Fruit fly (Drosophila melanogaster) whole organism, embryonic: ENCODE measurements around the gene mRpS33.

Experiments
- Aef1 ChIP-seq: fragments of 200-800 bp; sonication (Bioruptor generic); IDR thresholded peaks from 3 replicates; pipeline ENCODE4 v1.3.6; 2022; ENCODE audit warnings: missing biosample characterization, missing genetic modification characterization
- Atf3 ChIP-seq: fragments of 200-800 bp; sonication (Bioruptor generic); optimal IDR thresholded peaks from 3 replicates; lab custom pipeline; 2016; ENCODE audit warnings: missing biosample characterization, missing genetic modification characterization
- Blimp-1 ChIP-seq: fragments of 200-800 bp; sonication (Bioruptor generic); optimal IDR thresholded peaks from 3 replicates; lab custom pipeline; 2018; ENCODE audit warnings: missing biosample characterization, missing genetic modification characterization, mild to moderate bottlenecking, moderate library complexity, missing genetic modification reagents
- CG1024 ChIP-seq: fragments of 200-800 bp; sonication (Bioruptor generic); IDR thresholded peaks from 2 replicates; pipeline ENCODE4 v1.3.6; 2022; ENCODE audit warnings: missing biosample characterization, missing genetic modification characterization
- CG10462 ChIP-seq: fragments of 200-800 bp; sonication (Bioruptor generic); optimal IDR thresholded peaks from 2 replicates; lab custom pipeline; 2016; ENCODE audit warnings: missing biosample characterization, missing genetic modification characterization
- CG11247 ChIP-seq: fragments of 200-800 bp; sonication (Bioruptor generic); IDR thresholded peaks from 2 replicates; pipeline ENCODE4 v1.3.6; 2022; ENCODE audit warnings: missing biosample characterization, missing genetic modification characterization
- CG12659 ChIP-seq: fragments of 200-800 bp; sonication (Bioruptor generic); optimal IDR thresholded peaks from 3 replicates; lab custom pipeline; 2017; ENCODE audit warnings: mild to moderate bottlenecking, missing biosample characterization, missing genetic modification reagents, missing genetic modification characterization
- CG13424 ChIP-seq: fragments of 200-800 bp; sonication (Bioruptor generic); optimal IDR thresholded peaks from 2 replicates; lab custom pipeline; 2019; ENCODE audit warnings: missing biosample characterization, mild to moderate bottlenecking, missing genetic modification characterization, moderate library complexity
- CG13624 ChIP-seq: fragments of 200-800 bp; sonication (Bioruptor generic); optimal IDR thresholded peaks from 2 replicates; lab custom pipeline; 2016; ENCODE audit warnings: missing biosample characterization, missing genetic modification characterization
- CG16815 ChIP-seq: fragments of 200-800 bp; sonication (Bioruptor generic); optimal IDR thresholded peaks from 3 replicates; lab custom pipeline; 2017; ENCODE audit warnings: missing biosample characterization, mild to moderate bottlenecking, missing genetic modification characterization
- CG17912 ChIP-seq: fragments of 200-800 bp; sonication (Bioruptor generic); optimal IDR thresholded peaks from 2 replicates; lab custom pipeline; 2018; ENCODE audit warnings: missing biosample characterization, mild to moderate bottlenecking, missing genetic modification characterization
- CG1792 ChIP-seq: fragments of 200-800 bp; sonication (Bioruptor generic); optimal IDR thresholded peaks from 2 replicates; lab custom pipeline; 2016; ENCODE audit warnings: missing biosample characterization, missing genetic modification characterization
- CG1832 ChIP-seq: fragments of 200-800 bp; sonication (Bioruptor generic); optimal IDR thresholded peaks from 2 replicates; lab custom pipeline; 2017; ENCODE audit warnings: missing biosample characterization, mild to moderate bottlenecking, missing genetic modification characterization, inconsistent platforms
- CG3065 ChIP-seq: fragments of 200-800 bp; sonication (Bioruptor generic); optimal IDR thresholded peaks from 2 replicates; lab custom pipeline; 2016; ENCODE audit warnings: missing biosample characterization, missing genetic modification characterization
- CG33213 ChIP-seq: fragments of 200-800 bp; sonication (Bioruptor generic); optimal IDR thresholded peaks from 3 replicates; lab custom pipeline; 2016; ENCODE audit warnings: missing biosample characterization, missing genetic modification characterization
- CG4328 ChIP-seq: fragments of 200-800 bp; sonication (Bioruptor generic); optimal IDR thresholded peaks from 3 replicates; lab custom pipeline; 2017; ENCODE audit warnings: missing biosample characterization, missing genetic modification reagents, missing genetic modification characterization
- CG5180 ChIP-seq: fragments of 200-800 bp; sonication (Bioruptor generic); optimal IDR thresholded peaks from 3 replicates; lab custom pipeline; 2017; ENCODE audit warnings: missing biosample characterization, missing genetic modification characterization, mild to moderate bottlenecking, moderate library complexity, missing genetic modification reagents
- CG6254 ChIP-seq: fragments of 200-800 bp; sonication (Bioruptor generic); optimal IDR thresholded peaks from 3 replicates; lab custom pipeline; 2017; ENCODE audit warnings: mild to moderate bottlenecking, missing biosample characterization, missing genetic modification reagents, missing genetic modification characterization
- CG6654 ChIP-seq: fragments of 200-800 bp; sonication (Bioruptor generic); optimal IDR thresholded peaks from 2 replicates; lab custom pipeline; 2017; ENCODE audit warnings: missing biosample characterization, mild to moderate bottlenecking, missing genetic modification characterization
- CG6791 ChIP-seq: fragments of 200-800 bp; sonication (Bioruptor generic); IDR thresholded peaks from 3 replicates; pipeline ENCODE4 v1.3.6; 2022; ENCODE audit warnings: missing biosample characterization, missing genetic modification characterization; ENCODE audit not compliant: partially characterized antibody
- Dll ChIP-seq: fragments of 200-800 bp; sonication (Bioruptor generic); IDR thresholded peaks from 4 replicates; pipeline ENCODE4 v1.3.6; 2022; ENCODE audit warnings: missing biosample characterization, missing genetic modification characterization; ENCODE audit not compliant: partially characterized antibody
- Hmr ChIP-seq: fragments of 200-800 bp; sonication (Bioruptor generic); optimal IDR thresholded peaks from 3 replicates; lab custom pipeline; 2017; ENCODE audit warnings: mild to moderate bottlenecking, missing biosample characterization, missing genetic modification reagents, missing genetic modification characterization
- Mrtf ChIP-seq: fragments of 200-800 bp; sonication (Bioruptor generic); IDR thresholded peaks from 3 replicates; pipeline ENCODE4 v1.3.6; 2022; ENCODE audit warnings: missing biosample characterization, missing genetic modification characterization
- NC2α ChIP-seq: fragments of 200-800 bp; sonication (Bioruptor generic); optimal IDR thresholded peaks from 2 replicates; lab custom pipeline; 2016; ENCODE audit warnings: missing biosample characterization, missing genetic modification characterization
- Oli ChIP-seq: fragments of 200-800 bp; sonication (Bioruptor generic); optimal IDR thresholded peaks from 2 replicates; lab custom pipeline; 2018; ENCODE audit warnings: missing biosample characterization, mild to moderate bottlenecking, missing genetic modification characterization, moderate library complexity
- Side ChIP-seq: fragments of 200-800 bp; sonication (Bioruptor generic); optimal IDR thresholded peaks from 2 replicates; lab custom pipeline; 2016; ENCODE audit warnings: missing biosample characterization, missing genetic modification characterization
- Trl ChIP-seq, 3 experiments: fragments of >200 bp in 2 of 3; fragments of 200-800 bp in 1 of 3; sonication (Bioruptor generic) in 1 of 3; optimal IDR thresholded peaks; 2 replicates in 1 of 3; 3 replicates in 2 of 3; lab custom pipeline; 2016 to 2017; ENCODE audit warnings: missing biosample characterization in 1 of 3, missing genetic modification characterization in 1 of 3
- ac ChIP-seq: fragments of 200-800 bp; sonication (Bioruptor generic); optimal IDR thresholded peaks from 3 replicates; lab custom pipeline; 2017; ENCODE audit warnings: missing biosample characterization, mild to moderate bottlenecking, missing genetic modification characterization
- bab2 ChIP-seq: fragments of 200-800 bp; sonication (Bioruptor generic); optimal IDR thresholded peaks from 2 replicates; lab custom pipeline; 2016; ENCODE audit warnings: missing biosample characterization, missing genetic modification characterization
- crc ChIP-seq: fragments of 200-800 bp; sonication (Bioruptor generic); optimal IDR thresholded peaks from 2 replicates; lab custom pipeline; 2016; ENCODE audit warnings: missing biosample characterization, missing genetic modification characterization
- fd96Cb ChIP-seq: fragments of 200-800 bp; sonication (Bioruptor generic); optimal IDR thresholded peaks from 2 replicates; lab custom pipeline; 2018; ENCODE audit warnings: missing biosample characterization, mild to moderate bottlenecking, missing genetic modification characterization, moderate library complexity
- gsb ChIP-seq: fragments of 200-800 bp; sonication (Bioruptor generic); IDR thresholded peaks from 2 replicates; pipeline ENCODE4 v1.3.6; 2022; ENCODE audit warnings: missing biosample characterization, missing genetic modification characterization
- ham ChIP-seq: fragments of 200-800 bp; sonication (Bioruptor generic); IDR thresholded peaks from 2 replicates; pipeline ENCODE4 v1.3.6; 2022; ENCODE audit warnings: missing biosample characterization, missing genetic modification characterization
- jing ChIP-seq: fragments of 200-800 bp; sonication (Bioruptor generic); optimal IDR thresholded peaks from 2 replicates; lab custom pipeline; 2018; ENCODE audit warnings: missing biosample characterization, mild to moderate bottlenecking, missing genetic modification characterization
- lab ChIP-seq: fragments of 200-800 bp; sonication (Bioruptor generic); optimal IDR thresholded peaks from 3 replicates; lab custom pipeline; 2017; ENCODE audit warnings: missing biosample characterization, missing genetic modification characterization, mild to moderate bottlenecking, moderate library complexity, missing genetic modification reagents
- lilli ChIP-seq: fragments of 200-800 bp; sonication (Bioruptor generic); optimal IDR thresholded peaks from 3 replicates; lab custom pipeline; 2016; ENCODE audit warnings: missing biosample characterization, missing genetic modification characterization
- lmd ChIP-seq: fragments of 200-800 bp; sonication (Bioruptor generic); IDR thresholded peaks from 2 replicates; pipeline ENCODE4 v1.3.6; 2022; ENCODE audit warnings: missing biosample characterization, missing genetic modification characterization
- mld ChIP-seq: fragments of 200-800 bp; sonication (Bioruptor generic); IDR thresholded peaks from 3 replicates; pipeline ENCODE4 v1.3.6; 2022; ENCODE audit warnings: missing biosample characterization, missing genetic modification characterization; ENCODE audit not compliant: partially characterized antibody
- nom ChIP-seq: fragments of 200-800 bp; sonication (Bioruptor generic); optimal IDR thresholded peaks from 2 replicates; lab custom pipeline; 2017; ENCODE audit warnings: missing biosample characterization, missing genetic modification characterization, mild to moderate bottlenecking, moderate library complexity, missing genetic modification reagents
- onecut ChIP-seq: fragments of 200-800 bp; sonication (Bioruptor generic); IDR thresholded peaks from 2 replicates; pipeline ENCODE4 v1.3.6; 2022; ENCODE audit warnings: missing biosample characterization, missing genetic modification characterization
- schlank ChIP-seq: fragments of 200-800 bp; sonication (Bioruptor generic); optimal IDR thresholded peaks from 2 replicates; lab custom pipeline; 2018; ENCODE audit warnings: missing biosample characterization, mild to moderate bottlenecking, missing genetic modification characterization
- shn ChIP-seq: fragments of 200-800 bp; sonication (Bioruptor generic); optimal IDR thresholded peaks from 3 replicates; lab custom pipeline; 2016; ENCODE audit warnings: missing biosample characterization, missing genetic modification characterization
- sisA ChIP-seq: fragments of 200-800 bp; sonication (Bioruptor generic); IDR thresholded peaks from 2 replicates; pipeline ENCODE4 v1.3.6; 2022; ENCODE audit warnings: missing biosample characterization, missing genetic modification characterization
- sr ChIP-seq: fragments of 200-800 bp; sonication (Bioruptor generic); IDR thresholded peaks from 3 replicates; pipeline ENCODE4 v1.3.6; 2022; ENCODE audit warnings: missing biosample characterization, missing genetic modification characterization
- stwl ChIP-seq: fragments of 200-800 bp; sonication (Bioruptor generic); optimal IDR thresholded peaks from 3 replicates; lab custom pipeline; 2018; ENCODE audit warnings: missing biosample characterization, mild to moderate bottlenecking, missing genetic modification characterization, moderate library complexity
- toy ChIP-seq: fragments of 200-800 bp; sonication (Bioruptor generic); IDR thresholded peaks from 2 replicates; pipeline ENCODE4 v1.3.6; 2022; ENCODE audit warnings: missing biosample characterization, missing genetic modification characterization
- ttk ChIP-seq: fragments of 200-800 bp; sonication (Bioruptor generic); IDR thresholded peaks from 2 replicates; pipeline ENCODE4 v2.1.2; 2022; ENCODE audit warnings: missing biosample characterization, missing genetic modification characterization
- twi ChIP-seq: fragments of 200-800 bp; optimal IDR thresholded peaks from 2 replicates; lab custom pipeline; 2019; ENCODE audit warnings: missing biosample characterization, mild to moderate bottlenecking, missing genetic modification characterization, moderate library complexity
- zen ChIP-seq: fragments of 200-800 bp; sonication (Bioruptor generic); optimal IDR thresholded peaks from 3 replicates; lab custom pipeline; 2018; ENCODE audit warnings: missing biosample characterization, mild to moderate bottlenecking, missing genetic modification characterization, moderate library complexity

mRpS33 gene

DNA sequence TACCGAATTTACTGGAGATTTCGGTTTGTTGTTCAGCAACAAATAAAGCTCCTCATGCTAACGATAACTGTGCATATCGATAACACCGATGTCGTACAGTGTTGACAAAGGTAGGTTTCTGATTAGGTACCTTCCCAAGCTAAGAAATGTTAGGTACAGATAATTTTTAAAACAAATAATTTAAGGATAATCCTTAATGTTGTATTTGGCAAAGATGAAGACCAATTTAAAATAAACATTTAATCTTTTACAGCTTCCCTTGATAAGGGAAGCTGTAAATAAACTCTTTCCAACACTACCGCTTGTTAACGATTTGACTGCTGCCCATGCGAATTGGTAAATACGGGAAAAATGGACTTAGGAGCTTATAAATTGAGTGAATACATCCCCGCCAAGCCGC, 6.5 kb upstream of the mRpS33 start, which contains the start of the genes Ttc1 and CG14882 (continued):
- TF ChIP-seq CG13424 (tag; lab: Kevin White, UChicago) (peak; percentile 84), Atf3 (GFP tag; lab: Kevin White, UChicago) (peak; percentile 53), CG33213 (GFP tag; lab: Kevin White, UChicago) (peak; percentile 78), ham (peak; percentile 71; the same call in 1 of the 2 replicates), CG1024 (GFP tag; lab: Robert Waterston, UW) (peak; percentile 12; the same call in 1 of the 2 replicates), lab (GFP tag; lab: Kevin White, UChicago) (no peak), CG12659 (peak; percentile 93), Aef1 (GFP tag; lab: Robert Waterston, UW) (peak; percentile 76), CG6791 (GFP tag; lab: Robert Waterston, UW) (peak; percentile 64; the same call in 1 of the 3 replicates), jing (GFP tag; lab: Kevin White, UChicago) (peak; percentile 25), CG11247 (GFP tag; lab: Robert Waterston, UW) (peak; percentile 89), Mrtf (GFP tag; lab: Robert Waterston, UW) (peak; percentile 73; the same call in 2 of the 3 replicates), CG1832 (no peak), Hmr (GFP tag; lab: Kevin White, UChicago) (no peak), gsb (GFP tag; lab: Robert Waterston, UW) (peak; percentile 74), CG6654 (GFP tag; lab: Kevin White, UChicago) (peak; percentile 22), Trl (optimal IDR thresholded peaks at IDR 0.05; lab: Kevin White, UChicago) (no peak), Trl (GFP tag; optimal IDR thresholded peaks at IDR 0.05; lab: Kevin White, UChicago) (peak; percentile 88), toy (0 out of 2 replicates have a peak, but pooled peaks have one; percentile 34), mld (GFP tag; lab: Robert Waterston, UW) (no peak), bab2 (GFP tag; lab: Kevin White, UChicago) (peak; percentile 90), ac (GFP tag; lab: Kevin White, UChicago) (no peak), CG16815 (GFP tag; lab: Kevin White, UChicago) (peak; percentile 56), sisA (peak; percentile 53; the same call in 1 of the 2 replicates), nom (GFP tag; lab: Kevin White, UChicago) (peak; percentile 30), CG5180 (no peak), CG1792 (GFP tag; lab: Kevin White, UChicago) (peak; percentile 45), fd96Cb (tag; lab: Kevin White, UChicago) (peak; percentile 51), shn (GFP tag; lab: Kevin White, UChicago) (peak; percentile 78), stwl (tag; lab: Kevin White, UChicago) (peak; percentile 91), twi (peak; percentile 52), Dll (GFP tag; lab: Robert Waterston, UW) (peak; percentile 53; the same call in 2 of the 4 replicates), CG13624 (GFP tag; lab: Kevin White, UChicago) (peak; percentile 93), Oli (tag; lab: Kevin White, UChicago) (peak; percentile 76), onecut (GFP tag; lab: Robert Waterston, UW) (peak; percentile 45), crc (GFP tag; lab: Kevin White, UChicago) (peak; percentile 61), NC2α (GFP tag; lab: Kevin White, UChicago) (peak; percentile 72), Side (GFP tag; lab: Kevin White, UChicago) (peak; percentile 85), zen (peak; percentile 25), CG4328 (GFP tag; lab: Kevin White, UChicago) (peak; percentile 38), CG6254 (GFP tag; lab: Kevin White, UChicago) (no peak), CG17912 (GFP tag; lab: Kevin White, UChicago) (no peak), schlank (tag; lab: Kevin White, UChicago) (peak; percentile 24), CG10462 (GFP tag; lab: Kevin White, UChicago) (peak; percentile 87), lilli (peak; percentile 94), ttk (GFP tag; lab: Robert Waterston, UW) (peak; percentile 90), Blimp-1 (GFP tag; lab: Kevin White, UChicago) (peak; percentile 64), lmd (GFP tag; lab: Robert Waterston, UW) (peak; percentile 80), sr (peak; percentile 57; the same call in 2 of the 3 replicates), CG3065 (GFP tag; lab: Kevin White, UChicago) (peak; percentile 57)
